Worm (Caenorhabditis elegans): ENCODE measurements around the gene C08B6.5.

ce11 chrV:10098429-10098828 lies 19.1 kb upstream of the C08B6.5 start, which contains the start of gene ugt-47:
- TF ChIP-seq F13C5.2 (tag; optimal IDR thresholded peaks at IDR 0.05) (no peak), flt-1 (GFP tag; IDR thresholded peaks at IDR 0.05) (no peak), pes-1 (GFP tag; IDR thresholded peaks at IDR 0.05) (no peak), ceh-13 (GFP tag; optimal IDR thresholded peaks at IDR 0.05) (no peak), B0310.2 (tag; optimal IDR thresholded peaks at IDR 0.05) (no peak)
